Fruit fly (Drosophila melanogaster): Measurements from ENCODE around the gene Arp6.

DNA sequence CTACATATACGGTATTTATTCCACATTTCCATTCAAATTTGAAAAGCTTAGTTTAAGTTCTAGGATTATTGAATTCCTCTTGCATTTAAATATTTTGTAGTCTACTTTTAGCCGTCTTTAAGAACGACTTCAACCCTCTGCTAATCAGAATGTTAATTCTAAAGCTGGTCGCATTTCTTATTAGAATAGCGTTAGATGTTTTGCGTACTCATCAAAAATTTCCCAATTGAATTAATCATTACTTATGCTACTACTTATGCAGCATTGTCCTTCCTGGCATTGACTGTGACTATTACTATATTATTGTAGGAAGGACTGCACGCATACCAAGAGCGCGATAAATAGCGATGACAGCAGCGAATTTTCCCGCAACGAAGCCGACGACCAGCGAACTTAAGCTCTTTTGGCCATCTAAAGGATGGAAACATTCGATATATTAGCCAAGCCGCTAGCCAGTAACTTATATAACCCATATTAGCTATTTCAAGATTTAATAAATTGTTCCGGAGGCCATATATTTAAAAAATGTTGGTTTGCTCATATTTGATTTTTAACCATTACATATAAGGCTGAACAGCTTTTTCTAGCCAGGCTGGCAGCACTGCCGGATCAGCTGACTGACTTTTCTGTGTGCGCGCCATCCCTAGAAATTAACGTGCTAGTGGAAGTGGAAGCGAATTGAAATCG is 39.9 kb downstream of the Arp6 start, which contains the start of gene CG8128:
- TF ChIP-seq CG8478 (optimal IDR thresholded peaks at IDR 0.05) = no peak
- TF ChIP-seq CTCF (optimal IDR thresholded peaks at IDR 0.05) = no peak

All from S2 (cell line).